Worm (Caenorhabditis elegans): ENCODE results near the gene rop-1.

rop-1 gene

ce11 chrV:10203435-10204009, 51.3 kb downstream of the rop-1 start, which contains the start of gene chpf-1 (continued):
- TF ChIP-seq zip-4 (GFP tag; optimal IDR thresholded peaks at IDR 0.05) (no peak), unc-86 (tag; optimal IDR thresholded peaks at IDR 0.05) (no peak), ama-1 (optimal IDR thresholded peaks at IDR 0.05) (no peak), aha-1 (tag; optimal IDR thresholded peaks at IDR 0.05) (no peak), aly-2 (tag; optimal IDR thresholded peaks at IDR 0.05) (no peak)
